Fruit fly (Drosophila melanogaster): ENCODE measurements around the gene Fbp2.

The Fbp2 gene

DNA sequence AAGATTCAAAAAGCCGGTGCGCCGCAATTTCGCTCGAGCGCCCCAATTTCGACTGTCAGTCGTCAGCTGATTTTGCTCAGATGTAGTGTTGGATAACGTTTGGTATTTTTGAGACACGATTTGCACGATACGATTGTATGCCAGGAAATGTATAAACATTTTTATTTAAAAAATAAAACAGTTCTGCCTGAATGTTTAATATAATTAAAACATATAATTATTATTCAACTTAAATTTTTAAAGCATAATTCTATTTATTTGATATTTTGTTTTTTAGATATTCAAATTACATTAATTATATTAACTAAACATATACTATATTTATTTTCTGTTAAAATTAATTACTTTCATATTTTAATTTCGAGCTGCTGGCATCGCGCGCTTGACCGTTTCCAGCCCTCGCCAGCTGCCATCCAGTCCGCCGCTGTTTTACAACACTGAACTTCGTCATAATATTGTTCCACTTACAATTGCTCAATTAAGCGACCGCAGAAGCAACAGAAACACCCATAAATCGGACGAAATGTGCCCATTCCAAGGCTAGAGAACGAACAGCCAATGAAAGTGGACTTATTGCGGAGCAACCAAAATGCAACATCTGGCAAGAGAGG, 4.5 kb downstream of the Fbp2 start, which contains the start of the genes FucTB and scat:
TSS of gene FucTB (minus strand) at position 61 of the 611 bp plus-strand sequence.
TSS of gene scat (plus strand) at position 414 of the 611 bp plus-strand sequence.
- TF ChIP-seq GATAd (GFP tag; optimal IDR thresholded peaks at IDR 0.05) = peak; percentile 28
- TF ChIP-seq rgr (GFP tag; optimal IDR thresholded peaks at IDR 0.05) = peak; percentile 84
- peak; percentile 25 for TF ChIP-seq dsf (GFP tag; optimal IDR thresholded peaks at IDR 0.05; ENCODE audit: borderline replicate concordance)
- TF ChIP-seq Hr78 (GFP tag; optimal IDR thresholded peaks at IDR 0.05) = no peak
- no peak for TF ChIP-seq pan (optimal IDR thresholded peaks at IDR 0.05)
- TF ChIP-seq Hnf4 (GFP tag; optimal IDR thresholded peaks at IDR 0.05) = peak; percentile 75
- peak; percentile 64 to 65 for TF ChIP-seq dl (GFP tag; optimal IDR thresholded peaks at IDR 0.05; ENCODE audit: insufficient read depth in 1 of 2, partially characterized antibody in 2 of 2)
- TF ChIP-seq brk (GFP tag; optimal IDR thresholded peaks at IDR 0.05) = peak; percentile 77
- peak; percentile 39 for TF ChIP-seq Jra (GFP tag; optimal IDR thresholded peaks at IDR 0.05)
- no peak for TF ChIP-seq Abd-B (GFP tag; optimal IDR thresholded peaks at IDR 0.05)
- TF ChIP-seq N (GFP tag; optimal IDR thresholded peaks at IDR 0.05) = no peak
- TF ChIP-seq ey (GFP tag; optimal IDR thresholded peaks at IDR 0.05) = peak; percentile 42
- peak; percentile 84 for TF ChIP-seq Sp1 (GFP tag; optimal IDR thresholded peaks at IDR 0.05)
- TF ChIP-seq HLH106 (tag; optimal IDR thresholded peaks at IDR 0.05) = peak; percentile 92
- peak; percentile 0 for TF ChIP-seq sage (GFP tag; optimal IDR thresholded peaks at IDR 0.05)
- TF ChIP-seq psq (GFP tag; optimal IDR thresholded peaks at IDR 0.05) = peak; percentile 84
- no peak for TF ChIP-seq Mio (GFP tag; optimal IDR thresholded peaks at IDR 0.05)
- peak in 1 of 2 experiments; percentile 89 for TF ChIP-seq foxo (GFP tag; optimal IDR thresholded peaks at IDR 0.05)
- TF ChIP-seq CG9705 (GFP tag; optimal IDR thresholded peaks at IDR 0.05) = peak; percentile 78
- peak; percentile 94 for TF ChIP-seq Dif (GFP tag; optimal IDR thresholded peaks at IDR 0.05; ENCODE audit: partially characterized antibody)
- TF ChIP-seq h (GFP tag; optimal IDR thresholded peaks at IDR 0.05) = peak; percentile 77
- peak; percentile 42 for TF ChIP-seq Hr83 (GFP tag; optimal IDR thresholded peaks at IDR 0.05; ENCODE audit: poor library complexity, severe bottlenecking)
- peak; percentile 76 for TF ChIP-seq tai (GFP tag; optimal IDR thresholded peaks at IDR 0.05)
- TF ChIP-seq br (GFP tag; optimal IDR thresholded peaks at IDR 0.05) = peak; percentile 67
- TF ChIP-seq fru (GFP tag; optimal IDR thresholded peaks at IDR 0.05) = peak; percentile 72
- TF ChIP-seq Vsx2 (GFP tag; optimal IDR thresholded peaks at IDR 0.05; ENCODE audit: partially characterized antibody) = peak; percentile 98
- no peak for TF ChIP-seq Dfd (GFP tag; optimal IDR thresholded peaks at IDR 0.05)
- no peak for TF ChIP-seq jim (GFP tag; optimal IDR thresholded peaks at IDR 0.05)
- TF ChIP-seq dmrt93B (GFP tag; optimal IDR thresholded peaks at IDR 0.05) = peak; percentile 93
- peak; percentile 78 for TF ChIP-seq OdsH (GFP tag; optimal IDR thresholded peaks at IDR 0.05)
- TF ChIP-seq Rel (GFP tag; optimal IDR thresholded peaks at IDR 0.05) = no peak
- peak; percentile 49 for TF ChIP-seq Rel (tag; optimal IDR thresholded peaks at IDR 0.05)
- TF ChIP-seq woc (GFP tag; optimal IDR thresholded peaks at IDR 0.05) = peak; percentile 51
- TF ChIP-seq sv (GFP tag; optimal IDR thresholded peaks at IDR 0.05) = peak; percentile 84
- no peak for TF ChIP-seq lola (GFP tag; optimal IDR thresholded peaks at IDR 0.05)

dm6 chr2L:9435099-9435498, 8.5 kb downstream of the Fbp2 start, which contains the start of gene CG3769:
Gene CG3769 (plus strand): TSS chr2L:9435399.
- TF ChIP-seq br (GFP tag; optimal IDR thresholded peaks at IDR 0.05) = no peak
- no peak for TF ChIP-seq Vsx2 (GFP tag; optimal IDR thresholded peaks at IDR 0.05; ENCODE audit: partially characterized antibody)
- TF ChIP-seq GATAd (GFP tag; optimal IDR thresholded peaks at IDR 0.05) = no peak
- TF ChIP-seq brk (GFP tag; optimal IDR thresholded peaks at IDR 0.05) = no peak
- no peak for TF ChIP-seq OdsH (GFP tag; optimal IDR thresholded peaks at IDR 0.05)
- no peak for TF ChIP-seq psq (GFP tag; optimal IDR thresholded peaks at IDR 0.05)
- no peak for TF ChIP-seq tai (GFP tag; optimal IDR thresholded peaks at IDR 0.05)
- no peak for TF ChIP-seq Dif (GFP tag; optimal IDR thresholded peaks at IDR 0.05; ENCODE audit: partially characterized antibody)
- TF ChIP-seq pan (optimal IDR thresholded peaks at IDR 0.05) = no peak
- TF ChIP-seq dl (GFP tag; optimal IDR thresholded peaks at IDR 0.05; ENCODE audit: insufficient read depth in 1 of 2, partially characterized antibody in 2 of 2) = no peak
- no peak for TF ChIP-seq sage (GFP tag; optimal IDR thresholded peaks at IDR 0.05)
- no peak for TF ChIP-seq CrebA (GFP tag; optimal IDR thresholded peaks at IDR 0.05; ENCODE audit: borderline replicate concordance)
- TF ChIP-seq lola (GFP tag; optimal IDR thresholded peaks at IDR 0.05) = no peak
- TF ChIP-seq CG9705 (GFP tag; optimal IDR thresholded peaks at IDR 0.05) = no peak
